Worm (Caenorhabditis elegans) whole organism, L4 larva: ENCODE data around the gene rde-8.
A peak's percentile ranks its signal among the peaks of the same experiment; 100 is the strongest.

ENCODE experiments used
- D1046.2 ChIP-seq: fragments of 200-800 bp; sonication (Bioruptor generic); IDR thresholded peaks from 2 replicates; pipeline ENCODE4 v1.3.6; 2022; ENCODE audit warnings: missing genetic modification characterization, missing compliant biosample characterization
- F37D6.2 ChIP-seq: sonication (generic microtip); optimal IDR thresholded peaks from 2 replicates; lab custom pipeline; 2016; ENCODE audit warnings: mild to moderate bottlenecking, missing genetic modification characterization, missing compliant biosample characterization
- Y105C5A.15 ChIP-seq: fragments of 200-800 bp; sonication (Bioruptor generic); IDR thresholded peaks from 2 replicates; pipeline ENCODE4 v1.3.6; 2022; ENCODE audit warnings: missing genetic modification characterization, missing compliant biosample characterization
- Y5F2A.4 ChIP-seq: fragments of 200-800 bp; sonication (Bioruptor generic); optimal IDR thresholded peaks from 2 replicates; lab custom pipeline; 2018; ENCODE audit warnings: mild to moderate bottlenecking, missing genetic modification characterization, missing compliant biosample characterization
- ama-1 ChIP-seq: fragments of 150-350 bp; optimal IDR thresholded peaks from 2 replicates; lab custom pipeline; 2014; ENCODE audit warnings: inconsistent platforms, mixed read lengths
- cey-2 ChIP-seq: sonication (generic microtip); optimal IDR thresholded peaks from 3 replicates; lab custom pipeline; 2017; ENCODE audit warnings: missing genetic modification characterization, mild to moderate bottlenecking, missing compliant biosample characterization, antibody characterized with exemption, borderline replicate concordance; ENCODE audit not compliant: insufficient read depth
- daf-12 ChIP-seq: fragments of 150-350 bp; optimal IDR thresholded peaks from 2 replicates; lab custom pipeline; 2014; ENCODE audit warnings: missing biosample characterization, missing genetic modification reagents, missing genetic modification characterization
- daf-16 ChIP-seq, 3 experiments: sonication (generic microtip); optimal IDR thresholded peaks; 2 replicates each; lab custom pipeline; 2016 to 2017; ENCODE audit warnings: missing genetic modification characterization in 3 of 3, missing genetic modification reagents in 3 of 3, mild to moderate bottlenecking in 2 of 3, missing compliant biosample characterization in 2 of 3, missing biosample characterization in 1 of 3, moderate library complexity in 1 of 3
- dmd-6 ChIP-seq: fragments of 200-800 bp; sonication (Bioruptor generic); IDR thresholded peaks from 2 replicates; pipeline ENCODE4 v1.3.6; 2022; ENCODE audit warnings: missing genetic modification reagents, missing genetic modification characterization, missing compliant biosample characterization
- dmd-9 ChIP-seq: fragments of 200-800 bp; sonication (Bioruptor generic); IDR thresholded peaks from 2 replicates; pipeline ENCODE4 v1.3.6; 2022; ENCODE audit warnings: missing genetic modification reagents, missing genetic modification characterization, missing compliant biosample characterization
- dpl-1 ChIP-seq: fragments of 150-350 bp; optimal IDR thresholded peaks from 2 replicates; lab custom pipeline; 2014; ENCODE audit warnings: missing biosample characterization, missing genetic modification reagents, missing genetic modification characterization
- duxl-1 ChIP-seq: sonication (generic microtip); optimal IDR thresholded peaks from 2 replicates; lab custom pipeline; 2016; ENCODE audit warnings: mild to moderate bottlenecking, missing genetic modification characterization, moderate library complexity, missing compliant biosample characterization; ENCODE audit not compliant: poor library complexity
- egl-27 ChIP-seq: sonication (generic microtip); optimal IDR thresholded peaks from 3 replicates; lab custom pipeline; 2017; ENCODE audit warnings: missing biosample characterization, missing genetic modification reagents, missing genetic modification characterization
- hif-1 ChIP-seq, 2 experiments: sonication (generic microtip); optimal IDR thresholded peaks; 2 replicates each; lab custom pipeline; 2016 to 2017; ENCODE audit warnings: missing compliant biosample characterization in 2 of 2, missing genetic modification characterization in 2 of 2, missing genetic modification reagents in 2 of 2, missing genotype in 2 of 2, mild to moderate bottlenecking in 1 of 2
- hlh-11 ChIP-seq: fragments of 200-800 bp; sonication (Bioruptor generic); optimal IDR thresholded peaks from 2 replicates; lab custom pipeline; 2018; ENCODE audit warnings: mild to moderate bottlenecking, missing genetic modification characterization, missing compliant biosample characterization
- hlh-30 ChIP-seq: sonication (generic microtip); optimal IDR thresholded peaks from 2 replicates; lab custom pipeline; 2017; ENCODE audit warnings: antibody characterized with exemption, mild to moderate bottlenecking, missing genetic modification characterization, missing compliant biosample characterization; ENCODE audit not compliant: insufficient read depth
- hmg-1.1 ChIP-seq: fragments of 200-800 bp; sonication (Bioruptor generic); IDR thresholded peaks from 2 replicates; pipeline ENCODE4 v1.3.6; 2022; ENCODE audit warnings: missing genetic modification reagents, missing genetic modification characterization, missing compliant biosample characterization
- jun-1 ChIP-seq: fragments of 150-350 bp; optimal IDR thresholded peaks from 2 replicates; lab custom pipeline; 2014; ENCODE audit warnings: missing biosample characterization, missing genetic modification reagents, missing genetic modification characterization
- lin-1 ChIP-seq: fragments of 200-800 bp; sonication (Bioruptor generic); IDR thresholded peaks from 2 replicates; pipeline ENCODE4 v1.3.6; 2022; ENCODE audit warnings: missing genetic modification reagents, missing genetic modification characterization, missing compliant biosample characterization
- lin-13 ChIP-seq: fragments of 150-350 bp; optimal IDR thresholded peaks from 2 replicates; lab custom pipeline; 2014; ENCODE audit warnings: missing biosample characterization, missing genetic modification reagents, missing genetic modification characterization
- lsy-2 ChIP-seq, 2 experiments: fragments of 150-350 bp in 1 of 2; sonication (generic microtip) in 1 of 2; optimal IDR thresholded peaks; 2 replicates each; lab custom pipeline; 2014 to 2017; ENCODE audit warnings: missing biosample characterization in 2 of 2, missing genetic modification characterization in 2 of 2
- mdt-29 ChIP-seq: fragments of 200-800 bp; sonication (Bioruptor generic); IDR thresholded peaks from 2 replicates; pipeline ENCODE4 v1.3.6; 2022; ENCODE audit warnings: missing genetic modification reagents, missing genetic modification characterization, missing compliant biosample characterization
- mep-1 ChIP-seq: fragments of 150-350 bp; sonication (generic microtip); optimal IDR thresholded peaks from 3 replicates; lab custom pipeline; 2014; ENCODE audit warnings: missing biosample characterization, missing genetic modification characterization
- mes-2 ChIP-seq: sonication (generic microtip); optimal IDR thresholded peaks from 2 replicates; lab custom pipeline; 2016; ENCODE audit warnings: missing genotype, mild to moderate bottlenecking, missing genetic modification characterization, missing compliant biosample characterization; ENCODE audit not compliant: poor library complexity, severe bottlenecking
- nhr-10 ChIP-seq: fragments of 150-350 bp; optimal IDR thresholded peaks from 2 replicates; lab custom pipeline; 2014; ENCODE audit warnings: missing biosample characterization, missing genetic modification characterization
- nhr-11 ChIP-seq: fragments of 150-350 bp; optimal IDR thresholded peaks from 2 replicates; lab custom pipeline; 2014; ENCODE audit warnings: missing biosample characterization, missing genetic modification characterization
- nhr-28 ChIP-seq: fragments of 150-350 bp; optimal IDR thresholded peaks from 2 replicates; lab custom pipeline; 2014; ENCODE audit warnings: missing biosample characterization, missing genetic modification characterization
- nhr-41 ChIP-seq: fragments of 200-800 bp; sonication (Bioruptor generic); IDR thresholded peaks from 2 replicates; pipeline ENCODE4 v1.3.6; 2022; ENCODE audit warnings: missing genetic modification reagents, missing genetic modification characterization, missing compliant biosample characterization
- nhr-48 ChIP-seq: sonication (generic microtip); optimal IDR thresholded peaks from 2 replicates; lab custom pipeline; 2016; ENCODE audit warnings: mild to moderate bottlenecking, missing genetic modification characterization, missing compliant biosample characterization
- pha-4 ChIP-seq, 2 experiments: fragments of 150-350 bp in 1 of 2; fragments of 200-800 bp in 1 of 2; sonication (Bioruptor generic) in 1 of 2; IDR thresholded peaks in 1 of 2; optimal IDR thresholded peaks in 1 of 2; 2 replicates each; pipeline versions ENCODE4 v1.3.6 to Lab custom; 2014 to 2022; ENCODE audit warnings: missing genetic modification characterization in 2 of 2, missing genetic modification reagents in 2 of 2, missing biosample characterization in 1 of 2, missing compliant biosample characterization in 1 of 2
- pqm-1 ChIP-seq: sonication (generic microtip); optimal IDR thresholded peaks from 2 replicates; lab custom pipeline; 2017; ENCODE audit warnings: missing biosample characterization, missing genetic modification characterization
- set-16 ChIP-seq: fragments of 200-800 bp; sonication (Bioruptor generic); IDR thresholded peaks from 2 replicates; pipeline ENCODE4 v1.3.6; 2022; ENCODE audit warnings: missing genetic modification reagents, missing genetic modification characterization, missing compliant biosample characterization
- tra-1 ChIP-seq: fragments of 200-800 bp; sonication (Bioruptor generic); IDR thresholded peaks from 2 replicates; pipeline ENCODE4 v1.3.6; 2022; ENCODE audit warnings: missing genetic modification reagents, missing genetic modification characterization, missing compliant biosample characterization
- unc-62 ChIP-seq, 3 experiments: fragments of 150-350 bp in 1 of 3; sonication (generic microtip); optimal IDR thresholded peaks in 2 of 3; peaks in 1 of 3; 1 replicate in 1 of 3; 2 replicates in 2 of 3; lab custom pipeline; 2014 to 2017; ENCODE audit warnings: missing biosample characterization in 3 of 3, missing genetic modification characterization in 3 of 3, missing genetic modification reagents in 3 of 3, missing genotype in 1 of 3
- vab-7 ChIP-seq: fragments of 200-800 bp; sonication (Bioruptor generic); IDR thresholded peaks from 2 replicates; pipeline ENCODE4 v1.3.6; 2022; ENCODE audit warnings: missing genetic modification reagents, missing genetic modification characterization, missing compliant biosample characterization
- zfp-2 ChIP-seq: sonication (generic microtip); optimal IDR thresholded peaks from 2 replicates; lab custom pipeline; 2016; ENCODE audit warnings: mild to moderate bottlenecking, missing genetic modification characterization, missing compliant biosample characterization
- zfp-3 ChIP-seq: fragments of 200-800 bp; sonication (Bioruptor generic); conservative IDR thresholded peaks from 2 replicates; pipeline ENCODE4 v1.3.6; 2022; ENCODE audit warnings: missing genetic modification reagents, missing genetic modification characterization, missing compliant biosample characterization

Gene rde-8

ce11 chrIV:7107893-7108292 lies 4.8 kb upstream of the rde-8 start, which contains the start of gene ZC477.2 (continued):
- TF ChIP-seq cey-2, result no peak
- TF ChIP-seq mep-1 (tag; lab: Kevin White, UChicago), result no peak
- TF ChIP-seq jun-1 (tag; lab: Kevin White, UChicago), result no peak

- no peak for TF ChIP-seq daf-12
- TF ChIP-seq dmd-9 (GFP tag; lab: Robert Waterston, UW), result no peak
- no peak for TF ChIP-seq dpl-1 (GFP tag; lab: Kevin White, UChicago)
- no peak for TF ChIP-seq nhr-10 (tag; lab: Kevin White, UChicago)
- no peak for TF ChIP-seq zfp-3
- TF ChIP-seq duxl-1 (tag; lab: Kevin White, UChicago), result no peak
- TF ChIP-seq vab-7, result no peak
- TF ChIP-seq jun-1 (tag; lab: Kevin White, UChicago), result no peak
- peak; percentile 37 for TF ChIP-seq nhr-11 (tag; lab: Kevin White, UChicago)
- TF ChIP-seq set-16 (GFP tag; lab: Robert Waterston, UW), result no peak
- no peak for TF ChIP-seq lin-1 (GFP tag; lab: Robert Waterston, UW)
- TF ChIP-seq lsy-2 (tag; optimal IDR thresholded peaks at IDR 0.05; lab: Kevin White, UChicago), result peak in 1 of 2 experiments; percentile 34
- no peak for TF ChIP-seq lin-13
- TF ChIP-seq Y105C5A.15 (GFP tag; lab: Robert Waterston, UW), result no peak
- TF ChIP-seq nhr-28, result peak; percentile 8
- TF ChIP-seq pha-4 (GFP tag; IDR thresholded peaks at IDR 0.05; lab: Robert Waterston, UW), result no peak
- peak; percentile 10 for TF ChIP-seq pha-4 (tag; optimal IDR thresholded peaks at IDR 0.05; lab: Kevin White, UChicago)
- TF ChIP-seq hmg-1.1, result peak; percentile 31; the same call in 1 of the 2 replicates
- no peak for TF ChIP-seq pqm-1 (tag; lab: Kevin White, UChicago)
- TF ChIP-seq mdt-29 (GFP tag; lab: Robert Waterston, UW), result no peak
- TF ChIP-seq tra-1, result 0 out of 2 replicates have a peak, but pooled peaks have one; percentile 17
- peak in 1 of 2 experiments; percentile 90 for TF ChIP-seq daf-16 (GFP tag; optimal IDR thresholded peaks at IDR 0.05; lab: Kevin White, UChicago)
- peak; percentile 58 for TF ChIP-seq daf-16 (tag; optimal IDR thresholded peaks at IDR 0.05; lab: Kevin White, UChicago)
- no peak for TF ChIP-seq ama-1
- TF ChIP-seq dmd-6, result peak; percentile 20; the same call in 1 of the 2 replicates
- TF ChIP-seq hlh-30 (tag; lab: Kevin White, UChicago), result no peak
- no peak for TF ChIP-seq egl-27 (tag; lab: Kevin White, UChicago)
- TF ChIP-seq zfp-2 (tag; lab: Kevin White, UChicago), result no peak
- TF ChIP-seq hif-1 (tag; optimal IDR thresholded peaks at IDR 0.05; lab: Kevin White, UChicago), result no peak
- TF ChIP-seq mes-2 (tag; lab: Kevin White, UChicago), result peak; percentile 55
- no peak for TF ChIP-seq D1046.2 (GFP tag; lab: Robert Waterston, UW)
- peak in 1 of 2 experiments; percentile 38 for TF ChIP-seq unc-62 (GFP tag; optimal IDR thresholded peaks at IDR 0.05 in 1 of 2; lab: Kevin White, UChicago)
- no peak for TF ChIP-seq unc-62 (tag; optimal IDR thresholded peaks at IDR 0.05; lab: Kevin White, UChicago)
- TF ChIP-seq Y5F2A.4 (GFP tag; lab: Kevin White, UChicago), result no peak
- no peak for TF ChIP-seq nhr-41
- TF ChIP-seq F37D6.2, result no peak
- TF ChIP-seq hlh-11, result peak; percentile 73
- no peak for TF ChIP-seq nhr-48 (tag; lab: Kevin White, UChicago)
- TF ChIP-seq, all 104 proteins: peak for 11
These were observed 3.7 kb downstream of the rde-8 start for ce11 chrIV:7099377-7099776.
